Worm (Caenorhabditis elegans): ENCODE data around the gene srh-75.

DNA sequence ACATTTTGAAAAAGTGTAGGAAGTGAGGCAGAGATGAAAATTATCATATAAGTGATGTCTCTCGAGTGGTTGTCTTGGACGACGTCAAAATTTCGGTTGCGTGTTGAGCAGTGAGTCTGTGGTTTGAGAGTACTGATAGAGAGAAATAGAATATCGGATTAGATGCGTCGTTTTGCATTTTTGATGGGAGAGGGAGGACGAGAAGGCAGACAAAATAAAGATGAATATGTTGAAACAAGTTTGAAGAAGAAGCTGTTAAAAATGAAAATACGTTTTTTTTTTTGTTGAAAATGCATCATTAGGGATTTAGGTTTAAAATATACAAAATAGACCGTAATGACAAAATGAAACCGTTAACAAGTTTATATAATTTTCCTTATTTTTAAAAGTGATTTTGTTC, 6.2 kb upstream of the srh-75 start, which contains the start of gene T04C12.9:
- TF ChIP-seq lsy-2 (tag; optimal IDR thresholded peaks at IDR 0.05) (no peak), mab-9 (GFP tag; IDR thresholded peaks at IDR 0.05) (no peak), nhr-12 (tag; optimal IDR thresholded peaks at IDR 0.05) (no peak), mep-1 (tag; optimal IDR thresholded peaks at IDR 0.05) (no peak)
